Fruit fly (Drosophila melanogaster): ENCODE measurements around the gene Cpr65Ax2.

Cpr65Ax2 gene

DNA sequence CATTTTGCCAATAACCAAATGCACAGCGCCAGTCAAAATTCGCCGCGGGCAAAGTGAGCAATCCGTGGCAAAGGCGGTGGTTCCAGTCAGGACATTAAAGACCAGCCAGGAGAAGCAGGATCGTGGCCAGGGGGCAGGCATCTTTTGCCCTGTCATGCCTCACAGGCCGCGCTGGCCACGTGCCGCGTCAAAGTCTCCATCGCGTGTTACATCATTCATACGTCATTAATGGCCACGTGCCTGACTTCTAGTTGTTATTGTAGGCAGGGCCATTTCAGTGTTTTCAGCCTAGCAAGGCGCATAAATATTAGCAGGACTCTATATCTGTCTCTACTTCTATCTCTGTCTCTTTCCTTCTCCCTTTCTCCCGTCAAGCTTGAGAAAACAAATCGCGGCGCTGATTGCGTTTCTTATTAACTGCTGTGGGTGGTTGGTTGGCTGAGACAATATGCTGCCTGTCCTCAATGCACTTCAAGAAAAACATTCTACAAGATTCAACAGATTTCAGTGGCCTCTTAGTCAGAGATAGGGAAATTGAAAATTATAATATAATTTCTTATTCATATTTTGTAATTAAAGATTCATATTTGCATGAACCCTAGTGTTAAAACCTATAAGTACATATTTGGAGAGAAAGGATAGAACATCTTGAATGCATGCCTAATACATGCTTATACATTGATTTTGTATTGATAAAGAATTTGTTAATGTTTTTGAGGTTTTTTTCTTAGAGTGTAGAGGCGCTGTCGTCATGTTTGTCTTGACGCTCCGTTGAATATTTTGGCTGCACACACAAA lies 42.2 kb downstream of the Cpr65Ax2 start (continued):
- TF ChIP-seq CG5180 (GFP tag; optimal IDR thresholded peaks at IDR 0.05) = no peak
- TF ChIP-seq slou (GFP tag; optimal IDR thresholded peaks at IDR 0.05) = no peak
- no peak for TF ChIP-seq Chrac-16 (GFP tag; optimal IDR thresholded peaks at IDR 0.05)
- TF ChIP-seq MTF-1 (GFP tag; optimal IDR thresholded peaks at IDR 0.05; ENCODE audit: borderline replicate concordance) = no peak
- TF ChIP-seq bsh (GFP tag; optimal IDR thresholded peaks at IDR 0.05) = peak in 1 of 2 experiments; percentile 50
- TF ChIP-seq B-H2 (GFP tag; optimal IDR thresholded peaks at IDR 0.05) = no peak
- TF ChIP-seq CG7786 (GFP tag; optimal IDR thresholded peaks at IDR 0.05) = no peak
- no peak for TF ChIP-seq Lhr (GFP tag; optimal IDR thresholded peaks at IDR 0.05)
- no peak for TF ChIP-seq fd102C (GFP tag; optimal IDR thresholded peaks at IDR 0.05)
- TF ChIP-seq Ssrp (tag; optimal IDR thresholded peaks at IDR 0.05) = peak; percentile 34
- TF ChIP-seq CG42726 (GFP tag; IDR thresholded peaks at IDR 0.05; ENCODE audit: partially characterized antibody) = no peak
- TF ChIP-seq zf30C (GFP tag; optimal IDR thresholded peaks at IDR 0.05) = no peak
- TF ChIP-seq gcm2 (GFP tag; optimal IDR thresholded peaks at IDR 0.05) = no peak
- TF ChIP-seq hb (GFP tag; IDR thresholded peaks at IDR 0.05; ENCODE audit: partially characterized antibody) = no peak
- peak; percentile 60 for TF ChIP-seq CG2712 (tag; optimal IDR thresholded peaks at IDR 0.05)
- TF ChIP-seq dan (GFP tag; IDR thresholded peaks at IDR 0.05) = no peak
- TF ChIP-seq fd96Cb (tag; optimal IDR thresholded peaks at IDR 0.05) = peak; percentile 19
- no peak for TF ChIP-seq MESR4 (GFP tag; optimal IDR thresholded peaks at IDR 0.05)
- no peak for TF ChIP-seq ttk (GFP tag; IDR thresholded peaks at IDR 0.05)
- TF ChIP-seq CG17361 (GFP tag; IDR thresholded peaks at IDR 0.05) = peak; percentile 50; the same call in 1 of the 3 replicates
- TF ChIP-seq sens (GFP tag) = peak; percentile 6
- no peak for TF ChIP-seq usp (GFP tag; optimal IDR thresholded peaks at IDR 0.05)
- no peak for TF ChIP-seq da (GFP tag; optimal IDR thresholded peaks at IDR 0.05)
- peak; percentile 9 for TF ChIP-seq CG8924 (tag; optimal IDR thresholded peaks at IDR 0.05)
- TF ChIP-seq nom (GFP tag; optimal IDR thresholded peaks at IDR 0.05) = no peak
- no peak for TF ChIP-seq CG17328 (GFP tag; IDR thresholded peaks at IDR 0.05)
- no peak for TF ChIP-seq ham (GFP tag; IDR thresholded peaks at IDR 0.05)
- peak; percentile 54 for TF ChIP-seq CG10979 (tag; optimal IDR thresholded peaks at IDR 0.05)
- peak; percentile 48; the same call in 1 of the 2 replicates for TF ChIP-seq CG31441 (GFP tag; IDR thresholded peaks at IDR 0.05)
- no peak for TF ChIP-seq YL-1 (GFP tag; optimal IDR thresholded peaks at IDR 0.05)
- TF ChIP-seq ro (GFP tag; IDR thresholded peaks at IDR 0.05) = no peak
- TF ChIP-seq CG12942 (GFP tag; optimal IDR thresholded peaks at IDR 0.05) = no peak
- TF ChIP-seq vnd (GFP tag; IDR thresholded peaks at IDR 0.05; ENCODE audit: partially characterized antibody) = no peak
- no peak for TF ChIP-seq Ada2b (GFP tag; IDR thresholded peaks at IDR 0.05)
- TF ChIP-seq seq (GFP tag; IDR thresholded peaks at IDR 0.05) = no peak
- TF ChIP-seq hbn (GFP tag; IDR thresholded peaks at IDR 0.05; ENCODE audit: partially characterized antibody) = no peak
- TF ChIP-seq al (GFP tag; IDR thresholded peaks at IDR 0.05) = no peak
- peak; percentile 11 for TF ChIP-seq trem (tag; optimal IDR thresholded peaks at IDR 0.05)
- no peak for TF ChIP-seq Dek (tag; optimal IDR thresholded peaks at IDR 0.05)
- TF ChIP-seq CG11723 (GFP tag; optimal IDR thresholded peaks at IDR 0.05) = no peak
- TF ChIP-seq row (GFP tag; IDR thresholded peaks at IDR 0.05) = no peak
- TF ChIP-seq CG9932 (GFP tag; IDR thresholded peaks at IDR 0.05) = no peak
- no peak for TF ChIP-seq sna (GFP tag; IDR thresholded peaks at IDR 0.05; ENCODE audit: partially characterized antibody)
- no peak for TF ChIP-seq Hr78 (GFP tag; optimal IDR thresholded peaks at IDR 0.05)
- no peak for TF ChIP-seq fd3F (GFP tag; optimal IDR thresholded peaks at IDR 0.05)
- TF ChIP-seq dmrt99B (tag; optimal IDR thresholded peaks at IDR 0.05) = peak; percentile 28
- no peak for TF ChIP-seq Dp (GFP tag; optimal IDR thresholded peaks at IDR 0.05)
- peak; percentile 57 for TF ChIP-seq CG18262 (tag; optimal IDR thresholded peaks at IDR 0.05)
- TF ChIP-seq CG14441 (GFP tag; IDR thresholded peaks at IDR 0.05) = no peak
